Fruit fly (Drosophila melanogaster) whole organism, embryonic: ENCODE measurements around the gene Actn.

ENCODE experiments used
- Blimp-1 ChIP-seq: fragments of 200-800 bp; sonication (Bioruptor generic); optimal IDR thresholded peaks from 3 replicates; lab custom pipeline; 2018; ENCODE audit warnings: missing biosample characterization, missing genetic modification characterization, mild to moderate bottlenecking, moderate library complexity, missing genetic modification reagents
- CG10979 ChIP-seq: fragments of 200-800 bp; sonication (Bioruptor generic); optimal IDR thresholded peaks from 2 replicates; lab custom pipeline; 2018; ENCODE audit warnings: missing biosample characterization, mild to moderate bottlenecking, missing genetic modification characterization, moderate library complexity
- CG12769 ChIP-seq: fragments of 200-800 bp; sonication (Bioruptor generic); optimal IDR thresholded peaks from 2 replicates; lab custom pipeline; 2019; ENCODE audit warnings: missing biosample characterization, mild to moderate bottlenecking, missing genetic modification characterization, moderate library complexity
- CG13296 ChIP-seq: fragments of 200-800 bp; sonication (Bioruptor generic); optimal IDR thresholded peaks from 3 replicates; lab custom pipeline; 2018; ENCODE audit warnings: missing biosample characterization, mild to moderate bottlenecking, missing genetic modification characterization
- CG17186 ChIP-seq: fragments of 200-800 bp; sonication (Bioruptor generic); optimal IDR thresholded peaks from 3 replicates; lab custom pipeline; 2017; ENCODE audit warnings: missing biosample characterization, missing genetic modification reagents, missing genetic modification characterization
- CG18476 ChIP-seq: fragments of 200-800 bp; sonication (Bioruptor generic); optimal IDR thresholded peaks from 2 replicates; lab custom pipeline; 2016; ENCODE audit warnings: missing biosample characterization, mild to moderate bottlenecking, missing genetic modification characterization
- CG2875 ChIP-seq: fragments of 200-800 bp; sonication (Bioruptor generic); optimal IDR thresholded peaks from 2 replicates; lab custom pipeline; 2017; ENCODE audit warnings: missing biosample characterization, mild to moderate bottlenecking, missing genetic modification characterization, missing genetic modification reagents
- CG32532 ChIP-seq: fragments of 200-800 bp; sonication (Bioruptor generic); IDR thresholded peaks from 2 replicates; pipeline ENCODE4 v1.3.6; 2022; ENCODE audit warnings: missing biosample characterization, missing genetic modification characterization
- CG32772 ChIP-seq: fragments of 200-800 bp; sonication (Bioruptor generic); IDR thresholded peaks from 2 replicates; pipeline ENCODE4 v1.3.6; 2022; ENCODE audit warnings: missing biosample characterization, missing genetic modification characterization
- CG33213 ChIP-seq: fragments of 200-800 bp; sonication (Bioruptor generic); optimal IDR thresholded peaks from 3 replicates; lab custom pipeline; 2016; ENCODE audit warnings: missing biosample characterization, missing genetic modification characterization
- CG34376 ChIP-seq: fragments of 200-800 bp; sonication (Bioruptor generic); optimal IDR thresholded peaks from 2 replicates; lab custom pipeline; 2018; ENCODE audit warnings: missing biosample characterization, mild to moderate bottlenecking, missing genetic modification characterization
- CG4282 ChIP-seq: fragments of 200-800 bp; sonication (Bioruptor generic); optimal IDR thresholded peaks from 2 replicates; lab custom pipeline; 2016; ENCODE audit warnings: missing biosample characterization, missing genetic modification characterization
- CG4820 ChIP-seq: fragments of 200-800 bp; sonication (Bioruptor generic); optimal IDR thresholded peaks from 3 replicates; lab custom pipeline; 2016; ENCODE audit warnings: missing biosample characterization, missing genetic modification characterization
- CG6854 ChIP-seq: fragments of 200-800 bp; sonication (Bioruptor generic); optimal IDR thresholded peaks from 3 replicates; lab custom pipeline; 2017; ENCODE audit warnings: missing biosample characterization, mild to moderate bottlenecking, missing genetic modification characterization
- CG8281 ChIP-seq: fragments of 200-800 bp; sonication (Bioruptor generic); optimal IDR thresholded peaks from 2 replicates; lab custom pipeline; 2018; ENCODE audit warnings: missing biosample characterization, mild to moderate bottlenecking, missing genetic modification characterization, moderate library complexity
- CG8359 ChIP-seq: fragments of 200-800 bp; sonication (Bioruptor generic); optimal IDR thresholded peaks from 2 replicates; lab custom pipeline; 2017; ENCODE audit warnings: missing biosample characterization, mild to moderate bottlenecking, missing genetic modification characterization, borderline replicate concordance
- CG8765 ChIP-seq: fragments of 200-800 bp; sonication (Bioruptor generic); IDR thresholded peaks from 2 replicates; pipeline ENCODE4 v1.3.6; 2022; ENCODE audit warnings: missing biosample characterization, missing genetic modification characterization
- CG8944 ChIP-seq: fragments of 200-800 bp; sonication (Bioruptor generic); optimal IDR thresholded peaks from 3 replicates; lab custom pipeline; 2016; ENCODE audit warnings: missing biosample characterization, missing genetic modification characterization
- CG9876 ChIP-seq: fragments of 200-800 bp; sonication (Bioruptor generic); optimal IDR thresholded peaks from 2 replicates; lab custom pipeline; 2016; ENCODE audit warnings: missing biosample characterization, missing genetic modification characterization
- Dip3 ChIP-seq: fragments of 200-800 bp; sonication (Bioruptor generic); optimal IDR thresholded peaks from 3 replicates; lab custom pipeline; 2016; ENCODE audit warnings: missing biosample characterization, missing genetic modification characterization
- Doc2 ChIP-seq: fragments of 200-800 bp; sonication (Bioruptor generic); IDR thresholded peaks from 2 replicates; pipeline ENCODE4 v1.3.6; 2022; ENCODE audit warnings: missing biosample characterization, missing genetic modification characterization
- Hr51 ChIP-seq, 2 experiments: fragments of 200-800 bp; sonication (Bioruptor generic); optimal IDR thresholded peaks; 2 replicates in 1 of 2; 3 replicates in 1 of 2; lab custom pipeline; 2016 to 2018; ENCODE audit warnings: missing biosample characterization in 2 of 2, missing genetic modification characterization in 2 of 2, mild to moderate bottlenecking in 1 of 2, moderate library complexity in 1 of 2
- Lim3 ChIP-seq: fragments of 200-800 bp; sonication (Bioruptor generic); IDR thresholded peaks from 2 replicates; pipeline ENCODE4 v1.3.6; 2022; ENCODE audit warnings: missing biosample characterization, missing genetic modification characterization
- Oaz ChIP-seq: fragments of 200-800 bp; sonication (Bioruptor generic); IDR thresholded peaks from 2 replicates; pipeline ENCODE4 v1.3.6; 2022; ENCODE audit warnings: missing biosample characterization, missing genetic modification characterization
- Ptx1 ChIP-seq: fragments of 200-800 bp; sonication (Bioruptor generic); IDR thresholded peaks from 2 replicates; pipeline ENCODE4 v1.3.6; 2022; ENCODE audit warnings: missing biosample characterization, missing genetic modification characterization
- Side ChIP-seq: fragments of 200-800 bp; sonication (Bioruptor generic); optimal IDR thresholded peaks from 2 replicates; lab custom pipeline; 2016; ENCODE audit warnings: missing biosample characterization, missing genetic modification characterization
- Xbp1 ChIP-seq: fragments of 200-800 bp; sonication (Bioruptor generic); optimal IDR thresholded peaks from 3 replicates; lab custom pipeline; 2016; ENCODE audit warnings: missing biosample characterization, mild to moderate bottlenecking, missing genetic modification characterization
- ab ChIP-seq: fragments of 200-800 bp; sonication (Bioruptor generic); optimal IDR thresholded peaks from 2 replicates; lab custom pipeline; 2016; ENCODE audit warnings: missing biosample characterization, missing genetic modification characterization
- aop ChIP-seq: fragments of 200-800 bp; sonication (Bioruptor generic); IDR thresholded peaks from 2 replicates; pipeline ENCODE4 v1.3.6; 2022; ENCODE audit warnings: missing biosample characterization, missing genetic modification characterization
- ase ChIP-seq: fragments of 200-800 bp; sonication (Bioruptor generic); IDR thresholded peaks from 3 replicates; pipeline ENCODE4 v1.3.6; 2022; ENCODE audit warnings: missing biosample characterization, missing genetic modification characterization
- ato ChIP-seq: fragments of 200-800 bp; sonication (Bioruptor generic); IDR thresholded peaks from 2 replicates; pipeline ENCODE4 v1.3.6; 2022; ENCODE audit warnings: missing biosample characterization, missing genetic modification characterization; ENCODE audit not compliant: partially characterized antibody
- corto ChIP-seq: fragments of 200-800 bp; sonication (Bioruptor generic); optimal IDR thresholded peaks from 2 replicates; lab custom pipeline; 2016; ENCODE audit warnings: missing biosample characterization, mild to moderate bottlenecking, missing genetic modification characterization, moderate library complexity
- crc ChIP-seq: fragments of 200-800 bp; sonication (Bioruptor generic); optimal IDR thresholded peaks from 2 replicates; lab custom pipeline; 2016; ENCODE audit warnings: missing biosample characterization, missing genetic modification characterization
- croc ChIP-seq: fragments of 200-800 bp; sonication (Bioruptor generic); conservative IDR thresholded peaks from 3 replicates; pipeline ENCODE4 v1.3.6; 2022; ENCODE audit warnings: missing biosample characterization, missing genetic modification characterization
- crol ChIP-seq: fragments of 200-800 bp; sonication (Bioruptor generic); IDR thresholded peaks from 2 replicates; pipeline ENCODE4 v1.3.6; 2022; ENCODE audit warnings: missing biosample characterization, missing genetic modification characterization
- da ChIP-seq: fragments of 200-800 bp; sonication (Bioruptor generic); optimal IDR thresholded peaks from 2 replicates; lab custom pipeline; 2016; ENCODE audit warnings: missing biosample characterization, missing genetic modification characterization
- luna ChIP-seq: fragments of 200-800 bp; sonication (Bioruptor generic); optimal IDR thresholded peaks from 2 replicates; lab custom pipeline; 2016; ENCODE audit warnings: missing biosample characterization, missing genetic modification characterization
- mam ChIP-seq: fragments of 200-800 bp; sonication (Bioruptor generic); optimal IDR thresholded peaks from 3 replicates; lab custom pipeline; 2016; ENCODE audit warnings: missing biosample characterization, missing genetic modification characterization
- nerfin-2 ChIP-seq: fragments of 200-800 bp; sonication (Bioruptor generic); IDR thresholded peaks from 2 replicates; pipeline ENCODE4 v1.3.6; 2022; ENCODE audit warnings: missing biosample characterization, missing genetic modification characterization; ENCODE audit not compliant: partially characterized antibody
- nmo ChIP-seq: fragments of 200-800 bp; sonication (Bioruptor generic); optimal IDR thresholded peaks from 2 replicates; lab custom pipeline; 2018; ENCODE audit warnings: missing biosample characterization, mild to moderate bottlenecking, missing genetic modification characterization, moderate library complexity
- psq ChIP-seq: fragments of 200-800 bp; sonication (Bioruptor generic); optimal IDR thresholded peaks from 2 replicates; lab custom pipeline; 2017; ENCODE audit warnings: missing biosample characterization, missing genetic modification characterization
- pum ChIP-seq: fragments of 200-800 bp; sonication (Bioruptor generic); optimal IDR thresholded peaks from 2 replicates; lab custom pipeline; 2016; ENCODE audit warnings: missing biosample characterization, missing genetic modification characterization
- sc ChIP-seq, 3 experiments: fragments of >200 bp in 2 of 3; fragments of 200-800 bp in 1 of 3; sonication (Bioruptor generic) in 1 of 3; optimal IDR thresholded peaks; 2 replicates in 2 of 3; 3 replicates in 1 of 3; lab custom pipeline; 2017; ENCODE audit warnings: mild to moderate bottlenecking in 1 of 3, missing biosample characterization in 1 of 3, missing genetic modification characterization in 1 of 3, missing genetic modification reagents in 1 of 3
- sens-2 ChIP-seq: fragments of 200-800 bp; sonication (Bioruptor generic); IDR thresholded peaks from 2 replicates; pipeline ENCODE4 v1.3.6; 2022; ENCODE audit warnings: missing biosample characterization, missing genetic modification characterization
- sr ChIP-seq: fragments of 200-800 bp; sonication (Bioruptor generic); IDR thresholded peaks from 3 replicates; pipeline ENCODE4 v1.3.6; 2022; ENCODE audit warnings: missing biosample characterization, missing genetic modification characterization
- sug ChIP-seq: fragments of 200-800 bp; optimal IDR thresholded peaks from 2 replicates; lab custom pipeline; 2019; ENCODE audit warnings: missing biosample characterization, mild to moderate bottlenecking, missing genetic modification characterization, moderate library complexity
- tin ChIP-seq: fragments of 200-800 bp; sonication (Bioruptor generic); optimal IDR thresholded peaks from 3 replicates; lab custom pipeline; 2016; ENCODE audit warnings: missing biosample characterization, missing genetic modification characterization
- twi ChIP-seq: fragments of 200-800 bp; optimal IDR thresholded peaks from 2 replicates; lab custom pipeline; 2019; ENCODE audit warnings: missing biosample characterization, mild to moderate bottlenecking, missing genetic modification characterization, moderate library complexity
- vnd ChIP-seq: fragments of 200-800 bp; sonication (Bioruptor generic); IDR thresholded peaks from 3 replicates; pipeline ENCODE4 v1.3.6; 2022; ENCODE audit warnings: missing biosample characterization, missing genetic modification characterization; ENCODE audit not compliant: partially characterized antibody

Gene Actn

dm6 chrX:2009453-2010009, 32.6 kb downstream of the Actn start (continued):
- TF ChIP-seq CG6854 (GFP tag; lab: Kevin White, UChicago) (peak; percentile 54), psq (no peak), CG17186 (peak; percentile 6), crol (GFP tag; lab: Robert Waterston, UW) (no peak; the same call in 1 of the 2 replicates), Oaz (GFP tag; lab: Robert Waterston, UW) (no peak), CG8359 (GFP tag; lab: Kevin White, UChicago) (peak; percentile 51), mam (GFP tag; lab: Kevin White, UChicago) (peak; percentile 67), sc (optimal IDR thresholded peaks at IDR 0.05; lab: Kevin White, UChicago) (no peak), sc (GFP tag; optimal IDR thresholded peaks at IDR 0.05; lab: Kevin White, UChicago) (peak; percentile 80), CG4282 (GFP tag; lab: Kevin White, UChicago) (peak; percentile 58), CG8281 (tag; lab: Kevin White, UChicago) (peak; percentile 38), ato (GFP tag; lab: Robert Waterston, UW) (no peak), CG18476 (GFP tag; lab: Kevin White, UChicago) (peak; percentile 83), corto (GFP tag; lab: Kevin White, UChicago) (no peak), vnd (GFP tag; lab: Robert Waterston, UW) (no peak), CG12769 (tag; lab: Kevin White, UChicago) (peak; percentile 52), nerfin-2 (GFP tag; lab: Robert Waterston, UW) (no peak), Ptx1 (GFP tag; lab: Robert Waterston, UW) (peak; percentile 63), Hr51 (GFP tag; optimal IDR thresholded peaks at IDR 0.05; lab: Kevin White, UChicago) (peak; percentile 75 to 81), CG32772 (peak; percentile 51), CG8944 (peak; percentile 71), Dip3 (GFP tag; lab: Kevin White, UChicago) (peak; percentile 82), Side (peak; percentile 58), Lim3 (GFP tag; lab: Robert Waterston, UW) (no peak), aop (GFP tag; lab: Robert Waterston, UW) (no peak), nmo (GFP tag; lab: Kevin White, UChicago) (peak; percentile 87), CG8765 (GFP tag; lab: Robert Waterston, UW) (0 out of 2 replicates have a peak, but pooled peaks have one; percentile 14), ab (GFP tag; lab: Kevin White, UChicago) (no peak), CG32532 (GFP tag; lab: Robert Waterston, UW) (peak; percentile 55; the same call in 1 of the 2 replicates), ase (GFP tag; lab: Robert Waterston, UW) (peak; percentile 54), crc (GFP tag; lab: Kevin White, UChicago) (peak; percentile 80), sr (0 out of 3 replicates have a peak, but pooled peaks have one; percentile 4), twi (tag; lab: Kevin White, UChicago) (peak; percentile 52), da (GFP tag; lab: Kevin White, UChicago) (peak; percentile 33), CG34376 (GFP tag; lab: Kevin White, UChicago) (no peak), luna (GFP tag; lab: Kevin White, UChicago) (no peak), pum (GFP tag; lab: Kevin White, UChicago) (peak; percentile 80), CG13296 (GFP tag; lab: Kevin White, UChicago) (peak; percentile 64), CG4820 (peak; percentile 74), Blimp-1 (GFP tag; lab: Kevin White, UChicago) (peak; percentile 61), sug (peak; percentile 68), CG9876 (GFP tag; lab: Kevin White, UChicago) (no peak), Doc2 (GFP tag; lab: Robert Waterston, UW) (no peak), CG33213 (GFP tag; lab: Kevin White, UChicago) (peak; percentile 48), tin (GFP tag; lab: Kevin White, UChicago) (peak; percentile 64), Xbp1 (GFP tag; lab: Kevin White, UChicago) (peak; percentile 76), sens-2 (GFP tag; lab: Robert Waterston, UW) (peak; percentile 54), CG10979 (peak; percentile 74), croc (GFP tag; lab: Robert Waterston, UW) (0 out of 3 replicates have a peak, but pooled peaks have one; percentile 32), CG2875 (GFP tag; lab: Kevin White, UChicago) (peak; percentile 49)
